Fruit fly (Drosophila melanogaster) whole organism, embryonic: ENCODE measurements around the gene CG6972.

Experiments
- Bdp1 ChIP-seq: fragments of 200-800 bp; sonication (Bioruptor generic); optimal IDR thresholded peaks from 3 replicates; lab custom pipeline; 2016; ENCODE audit warnings: missing biosample characterization, missing genetic modification characterization
- CG10274 ChIP-seq: fragments of 200-800 bp; sonication (Bioruptor generic); optimal IDR thresholded peaks from 3 replicates; lab custom pipeline; 2017; ENCODE audit warnings: missing biosample characterization, mild to moderate bottlenecking, missing genetic modification characterization
- CG12155 ChIP-seq: fragments of 200-800 bp; sonication (Bioruptor generic); optimal IDR thresholded peaks from 3 replicates; lab custom pipeline; 2016; ENCODE audit warnings: missing biosample characterization, missing genetic modification characterization
- CG12391 ChIP-seq: fragments of 200-800 bp; sonication (Bioruptor generic); optimal IDR thresholded peaks from 3 replicates; lab custom pipeline; 2018; ENCODE audit warnings: missing biosample characterization, mild to moderate bottlenecking, missing genetic modification characterization, moderate library complexity
- CG12942 ChIP-seq: fragments of 200-800 bp; sonication (Bioruptor generic); optimal IDR thresholded peaks from 3 replicates; lab custom pipeline; 2016; ENCODE audit warnings: missing biosample characterization, missing genetic modification characterization
- CG14050 ChIP-seq: fragments of 200-800 bp; sonication (Bioruptor generic); IDR thresholded peaks from 3 replicates; pipeline ENCODE4 v1.3.6; 2022; ENCODE audit warnings: missing biosample characterization, missing genetic modification characterization
- CG14860 ChIP-seq: fragments of 200-800 bp; sonication (Bioruptor generic); IDR thresholded peaks from 3 replicates; pipeline ENCODE4 v1.3.6; 2022; ENCODE audit warnings: missing biosample characterization, missing genetic modification characterization; ENCODE audit not compliant: partially characterized antibody
- CG15011 ChIP-seq: fragments of 200-800 bp; sonication (Bioruptor generic); optimal IDR thresholded peaks from 3 replicates; lab custom pipeline; 2018; ENCODE audit warnings: missing biosample characterization, mild to moderate bottlenecking, missing genetic modification characterization
- CG15269 ChIP-seq: fragments of 200-800 bp; sonication (Bioruptor generic); optimal IDR thresholded peaks from 2 replicates; lab custom pipeline; 2018; ENCODE audit warnings: missing biosample characterization, mild to moderate bottlenecking, missing genetic modification characterization, moderate library complexity
- CG1647 ChIP-seq: fragments of 200-800 bp; sonication (Bioruptor generic); optimal IDR thresholded peaks from 3 replicates; lab custom pipeline; 2016; ENCODE audit warnings: missing biosample characterization, missing genetic modification characterization
- CG16863 ChIP-seq: fragments of 200-800 bp; sonication (Bioruptor generic); optimal IDR thresholded peaks from 3 replicates; lab custom pipeline; 2016; ENCODE audit warnings: missing biosample characterization, missing genetic modification characterization
- CG17328 ChIP-seq: fragments of 200-800 bp; sonication (Bioruptor generic); IDR thresholded peaks from 2 replicates; pipeline ENCODE4 v1.3.6; 2022; ENCODE audit warnings: missing biosample characterization, missing genetic modification characterization
- CG17912 ChIP-seq: fragments of 200-800 bp; sonication (Bioruptor generic); optimal IDR thresholded peaks from 2 replicates; lab custom pipeline; 2018; ENCODE audit warnings: missing biosample characterization, mild to moderate bottlenecking, missing genetic modification characterization
- CG18764 ChIP-seq: fragments of 200-800 bp; sonication (Bioruptor generic); optimal IDR thresholded peaks from 3 replicates; lab custom pipeline; 2016; ENCODE audit warnings: missing biosample characterization, missing genetic modification characterization
- CG31224 ChIP-seq: fragments of 200-800 bp; sonication (Bioruptor generic); IDR thresholded peaks from 2 replicates; pipeline ENCODE4 v1.3.6; 2022; ENCODE audit warnings: missing biosample characterization, missing genetic modification characterization
- CG31388 ChIP-seq: fragments of 200-800 bp; sonication (Bioruptor generic); optimal IDR thresholded peaks from 2 replicates; lab custom pipeline; 2016; ENCODE audit warnings: missing biosample characterization, missing genetic modification characterization
- CG4328 ChIP-seq: fragments of 200-800 bp; sonication (Bioruptor generic); optimal IDR thresholded peaks from 3 replicates; lab custom pipeline; 2017; ENCODE audit warnings: missing biosample characterization, missing genetic modification reagents, missing genetic modification characterization
- CG4404 ChIP-seq: fragments of 200-800 bp; sonication (Bioruptor generic); IDR thresholded peaks from 2 replicates; pipeline ENCODE4 v1.3.6; 2022; ENCODE audit warnings: missing biosample characterization, missing genetic modification characterization
- CG4707 ChIP-seq: fragments of 200-800 bp; sonication (Bioruptor generic); optimal IDR thresholded peaks from 2 replicates; lab custom pipeline; 2018; ENCODE audit warnings: missing biosample characterization, mild to moderate bottlenecking, missing genetic modification characterization, moderate library complexity
- CG7556 ChIP-seq: fragments of 200-800 bp; sonication (Bioruptor generic); optimal IDR thresholded peaks from 2 replicates; lab custom pipeline; 2017; ENCODE audit warnings: missing biosample characterization, mild to moderate bottlenecking, missing genetic modification characterization
- CG9437 ChIP-seq: fragments of 200-800 bp; sonication (Bioruptor generic); optimal IDR thresholded peaks from 2 replicates; lab custom pipeline; 2018; ENCODE audit warnings: missing biosample characterization, mild to moderate bottlenecking, missing genetic modification characterization
- CG9817 ChIP-seq: fragments of 200-800 bp; sonication (Bioruptor generic); optimal IDR thresholded peaks from 2 replicates; lab custom pipeline; 2018; ENCODE audit warnings: missing biosample characterization, mild to moderate bottlenecking, missing genetic modification characterization, moderate library complexity
- CG9876 ChIP-seq: fragments of 200-800 bp; sonication (Bioruptor generic); optimal IDR thresholded peaks from 2 replicates; lab custom pipeline; 2016; ENCODE audit warnings: missing biosample characterization, missing genetic modification characterization
- CkIIα-i1 ChIP-seq: fragments of 200-800 bp; sonication (Bioruptor generic); IDR thresholded peaks from 2 replicates; pipeline ENCODE4 v1.3.6; 2022; ENCODE audit warnings: missing biosample characterization, missing genetic modification characterization
- D19A ChIP-seq: fragments of 200-800 bp; optimal IDR thresholded peaks from 3 replicates; lab custom pipeline; 2019; ENCODE audit warnings: missing biosample characterization, mild to moderate bottlenecking, missing genetic modification characterization, moderate library complexity
- Dek ChIP-seq: fragments of 200-800 bp; sonication (Bioruptor generic); optimal IDR thresholded peaks from 3 replicates; lab custom pipeline; 2019; ENCODE audit warnings: missing biosample characterization, mild to moderate bottlenecking, missing genetic modification characterization, moderate library complexity
- Doc3 ChIP-seq: fragments of 200-800 bp; sonication (Bioruptor generic); IDR thresholded peaks from 3 replicates; pipeline ENCODE4 v1.3.6; 2022; ENCODE audit warnings: missing biosample characterization, missing genetic modification characterization; ENCODE audit not compliant: partially characterized antibody
- Elba2 ChIP-seq: fragments of 200-800 bp; sonication (Bioruptor generic); optimal IDR thresholded peaks from 3 replicates; lab custom pipeline; 2016; ENCODE audit warnings: missing biosample characterization, missing genetic modification characterization
- Gsc ChIP-seq: fragments of 200-800 bp; sonication (Bioruptor generic); IDR thresholded peaks from 2 replicates; pipeline ENCODE4 v1.3.6; 2022; ENCODE audit warnings: missing biosample characterization, missing genetic modification characterization
- MTF-1 ChIP-seq: fragments of 200-800 bp; sonication (Bioruptor generic); optimal IDR thresholded peaks from 2 replicates; lab custom pipeline; 2018; ENCODE audit warnings: missing biosample characterization, mild to moderate bottlenecking, missing genetic modification characterization, borderline replicate concordance
- Six4 ChIP-seq: fragments of 200-800 bp; sonication (Bioruptor generic); optimal IDR thresholded peaks from 2 replicates; lab custom pipeline; 2016; ENCODE audit warnings: missing biosample characterization, missing genetic modification characterization
- Sox100B ChIP-seq: fragments of 200-800 bp; sonication (Bioruptor generic); optimal IDR thresholded peaks from 3 replicates; lab custom pipeline; 2018; ENCODE audit warnings: missing biosample characterization, mild to moderate bottlenecking, missing genetic modification characterization
- ara ChIP-seq: fragments of 200-800 bp; sonication (Bioruptor generic); IDR thresholded peaks from 2 replicates; pipeline ENCODE4 v1.3.6; 2022; ENCODE audit warnings: missing biosample characterization, missing genetic modification characterization
- bbx ChIP-seq: fragments of 200-800 bp; sonication (Bioruptor generic); IDR thresholded peaks from 2 replicates; pipeline ENCODE4 v1.3.6; 2022; ENCODE audit warnings: missing biosample characterization, missing genetic modification characterization; ENCODE audit not compliant: partially characterized antibody
- bcd ChIP-seq: fragments of 200-800 bp; sonication (Bioruptor generic); optimal IDR thresholded peaks from 2 replicates; lab custom pipeline; 2017; ENCODE audit warnings: missing biosample characterization, mild to moderate bottlenecking, missing genetic modification characterization
- chn ChIP-seq: fragments of 200-800 bp; sonication (Bioruptor generic); optimal IDR thresholded peaks from 2 replicates; lab custom pipeline; 2016; ENCODE audit warnings: missing biosample characterization, missing genetic modification characterization
- dimm ChIP-seq: fragments of 200-800 bp; sonication (Bioruptor generic); IDR thresholded peaks from 2 replicates; pipeline ENCODE4 v1.3.6; 2022; ENCODE audit warnings: missing biosample characterization, missing genetic modification characterization
- dpn ChIP-seq, 2 experiments: fragments of 200-800 bp; sonication (Bioruptor generic); optimal IDR thresholded peaks; 3 replicates each; lab custom pipeline; 2016; ENCODE audit warnings: missing biosample characterization in 2 of 2, missing genetic modification characterization in 2 of 2
- fd3F ChIP-seq: fragments of 200-800 bp; sonication (Bioruptor generic); optimal IDR thresholded peaks from 2 replicates; lab custom pipeline; 2018; ENCODE audit warnings: missing biosample characterization, mild to moderate bottlenecking, missing genetic modification characterization, moderate library complexity
- gce ChIP-seq: fragments of 200-800 bp; sonication (Bioruptor generic); IDR thresholded peaks from 3 replicates; pipeline ENCODE4 v1.3.6; 2022; ENCODE audit warnings: missing biosample characterization, missing genetic modification characterization
- kay ChIP-seq: fragments of 200-800 bp; sonication (Bioruptor generic); optimal IDR thresholded peaks from 2 replicates; lab custom pipeline; 2016; ENCODE audit warnings: missing biosample characterization, missing genetic modification characterization
- klu ChIP-seq: fragments of 200-800 bp; sonication (Bioruptor generic); IDR thresholded peaks from 2 replicates; pipeline ENCODE4 v1.3.6; 2022; ENCODE audit warnings: missing biosample characterization, missing genetic modification characterization
- lmd ChIP-seq: fragments of 200-800 bp; sonication (Bioruptor generic); IDR thresholded peaks from 2 replicates; pipeline ENCODE4 v1.3.6; 2022; ENCODE audit warnings: missing biosample characterization, missing genetic modification characterization
- lov ChIP-seq, 2 experiments: fragments of 200-800 bp in 1 of 2; fragments of >200 bp in 1 of 2; sonication (Bioruptor generic) in 1 of 2; IDR thresholded peaks in 1 of 2; optimal IDR thresholded peaks in 1 of 2; 2 replicates in 1 of 2; 3 replicates in 1 of 2; pipeline versions ENCODE4 v1.3.6 to Lab custom; 2017 to 2022; ENCODE audit warnings: missing biosample characterization in 1 of 2, missing genetic modification characterization in 1 of 2
- odd ChIP-seq: fragments of 200-800 bp; sonication (Bioruptor generic); optimal IDR thresholded peaks from 2 replicates; lab custom pipeline; 2017; ENCODE audit warnings: missing biosample characterization, mild to moderate bottlenecking, missing genetic modification characterization
- onecut ChIP-seq: fragments of 200-800 bp; sonication (Bioruptor generic); IDR thresholded peaks from 2 replicates; pipeline ENCODE4 v1.3.6; 2022; ENCODE audit warnings: missing biosample characterization, missing genetic modification characterization
- org-1 ChIP-seq: fragments of 200-800 bp; sonication (Bioruptor generic); optimal IDR thresholded peaks from 2 replicates; lab custom pipeline; 2017; ENCODE audit warnings: missing biosample characterization, missing genetic modification characterization
- ssp ChIP-seq: fragments of 200-800 bp; sonication (Bioruptor generic); IDR thresholded peaks from 2 replicates; pipeline ENCODE4 v1.3.6; 2022; ENCODE audit warnings: missing biosample characterization, missing genetic modification characterization
- stwl ChIP-seq: fragments of 200-800 bp; sonication (Bioruptor generic); optimal IDR thresholded peaks from 3 replicates; lab custom pipeline; 2018; ENCODE audit warnings: missing biosample characterization, mild to moderate bottlenecking, missing genetic modification characterization, moderate library complexity

CG6972 gene

DNA sequence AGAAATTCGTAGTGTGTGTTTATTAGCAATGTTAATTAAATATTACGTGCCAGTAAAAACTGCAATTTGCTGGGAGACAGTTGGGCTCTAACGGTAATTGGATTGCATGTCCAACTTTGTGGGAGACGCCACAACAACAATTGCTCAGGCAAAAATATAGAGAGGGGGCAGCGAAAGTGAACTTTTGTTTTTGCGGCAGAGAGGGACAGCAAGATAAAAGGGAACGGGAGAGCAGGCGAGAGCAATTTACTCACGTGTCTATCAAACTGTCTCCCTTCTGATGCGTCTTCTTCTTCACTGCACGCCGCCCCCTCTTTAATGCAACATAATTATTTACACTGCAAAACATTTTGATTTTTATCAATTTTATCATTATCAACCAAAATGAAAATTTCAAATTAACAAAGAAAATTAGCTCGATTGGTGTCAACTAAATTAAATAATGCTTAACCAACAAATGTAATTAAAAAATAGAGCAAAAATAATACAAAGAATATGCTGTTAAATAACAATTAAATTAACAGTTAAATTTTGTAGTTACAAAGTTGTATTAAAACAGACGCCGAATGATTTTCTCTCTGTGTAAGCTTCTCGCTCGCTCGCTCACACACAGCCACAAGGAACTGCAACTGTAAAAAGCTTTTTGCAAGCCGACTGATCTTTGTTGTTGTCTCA lies 34.4 kb upstream of the CG6972 start (continued):
- TF ChIP-seq Doc3 (GFP tag; lab: Robert Waterston, UW) (no peak), Bdp1 (no peak), CG31224 (GFP tag; lab: Robert Waterston, UW) (0 out of 2 replicates have a peak, but pooled peaks have one; percentile 46), CG4328 (GFP tag; lab: Kevin White, UChicago) (peak; percentile 48), CG4404 (peak; percentile 63), Sox100B (GFP tag; lab: Kevin White, UChicago) (peak; percentile 94), CG10274 (GFP tag; lab: Kevin White, UChicago) (peak; percentile 20), Elba2 (GFP tag; lab: Kevin White, UChicago) (no peak), CG9876 (peak; percentile 28), odd (GFP tag; lab: Kevin White, UChicago) (peak; percentile 44), CG18764 (GFP tag; lab: Kevin White, UChicago) (peak; percentile 72), CkIIα-i1 (GFP tag; lab: Robert Waterston, UW) (no peak), CG15269 (tag; lab: Kevin White, UChicago) (peak; percentile 68), Dek (tag; lab: Kevin White, UChicago) (peak; percentile 39), Gsc (GFP tag; lab: Robert Waterston, UW) (peak; percentile 62), CG7556 (GFP tag; lab: Kevin White, UChicago) (peak; percentile 75), bcd (GFP tag; lab: Kevin White, UChicago) (peak; percentile 87), Six4 (GFP tag; lab: Kevin White, UChicago) (peak; percentile 83), CG17912 (GFP tag; lab: Kevin White, UChicago) (no peak), stwl (tag; lab: Kevin White, UChicago) (peak; percentile 14), CG17328 (GFP tag; lab: Robert Waterston, UW) (peak; percentile 71), CG9817 (peak; percentile 52), CG1647 (GFP tag; lab: Kevin White, UChicago) (peak; percentile 61), CG14050 (GFP tag; lab: Robert Waterston, UW) (peak; percentile 69), ara (GFP tag; lab: Robert Waterston, UW) (peak; percentile 75; the same call in 1 of the 2 replicates), fd3F (peak; percentile 9), lov (optimal IDR thresholded peaks at IDR 0.05; lab: Kevin White, UChicago) (no peak), lov (GFP tag; IDR thresholded peaks at IDR 0.05; lab: Robert Waterston, UW) (no peak), CG31388 (GFP tag; lab: Kevin White, UChicago) (peak; percentile 44), kay (GFP tag; lab: Kevin White, UChicago) (peak; percentile 70), CG15011 (GFP tag; lab: Kevin White, UChicago) (peak; percentile 66), MTF-1 (GFP tag; lab: Kevin White, UChicago) (peak; percentile 34), D19A (tag; lab: Kevin White, UChicago) (peak; percentile 89), dimm (GFP tag; lab: Robert Waterston, UW) (peak; percentile 30; the same call in 1 of the 2 replicates), gce (no peak), lmd (GFP tag; lab: Robert Waterston, UW) (peak; percentile 79), CG12942 (peak; percentile 68), CG12155 (GFP tag; lab: Kevin White, UChicago) (peak; percentile 61), CG9437 (GFP tag; lab: Kevin White, UChicago) (peak; percentile 75), org-1 (GFP tag; lab: Kevin White, UChicago) (peak; percentile 69), CG12391 (peak; percentile 88), chn (GFP tag; lab: Kevin White, UChicago) (peak; percentile 43), CG16863 (GFP tag; lab: Kevin White, UChicago) (peak; percentile 70), onecut (peak; percentile 72), CG14860 (no peak), dpn (GFP tag; optimal IDR thresholded peaks at IDR 0.05; lab: Kevin White, UChicago) (peak; percentile 57 to 77), CG4707 (GFP tag; lab: Kevin White, UChicago) (peak; percentile 49), bbx (GFP tag; lab: Robert Waterston, UW) (no peak), klu (peak; percentile 38; the same call in 1 of the 2 replicates), ssp (peak; percentile 44; the same call in 1 of the 2 replicates)
